Worm (Caenorhabditis elegans): ENCODE results near the gene col-123.

The col-123 gene

DNA sequence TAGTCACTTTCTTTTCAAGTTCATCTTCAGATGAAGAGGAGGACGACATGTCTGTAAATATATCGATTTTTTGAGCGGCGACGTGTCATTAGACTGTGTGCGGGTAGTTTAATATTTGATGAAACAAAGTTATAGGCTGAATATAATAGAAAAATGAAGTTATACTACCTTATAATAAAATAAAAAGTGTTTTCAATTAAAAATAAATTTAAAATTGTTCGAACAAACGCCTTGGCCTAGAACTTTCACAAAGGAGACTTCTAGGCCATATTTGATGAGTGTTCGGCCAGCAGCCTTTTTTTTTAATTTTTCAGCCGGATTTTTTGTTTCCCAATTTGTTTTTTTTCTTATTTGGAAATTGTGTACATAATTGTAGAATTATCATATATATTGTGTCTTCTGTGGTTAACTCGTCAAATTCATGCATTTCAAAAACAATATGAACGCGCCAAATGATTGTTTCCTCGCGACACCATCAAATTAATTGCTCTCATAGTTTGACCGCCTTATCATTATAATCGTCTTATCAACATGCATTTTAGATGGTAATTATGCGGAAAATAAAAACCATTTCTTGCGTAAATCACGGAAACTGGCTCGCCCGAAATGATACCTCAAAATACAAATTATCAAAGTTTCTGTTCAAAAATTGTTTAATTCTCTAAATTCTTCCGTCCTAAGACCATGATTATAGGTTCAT is 24.3 kb upstream of the col-123 start, which contains the start of gene T13F2.2 (continued):
- TF ChIP-seq nhr-102 (tag; optimal IDR thresholded peaks at IDR 0.05) (no peak), tra-1 (GFP tag; IDR thresholded peaks at IDR 0.05) (no peak), snpc-1.2 (GFP tag; IDR thresholded peaks at IDR 0.05) (no peak), zip-11 (GFP tag; IDR thresholded peaks at IDR 0.05) (no peak), ceh-20 (GFP tag; IDR thresholded peaks at IDR 0.05) (no peak), ceh-44 (GFP tag; IDR thresholded peaks at IDR 0.05) (no peak), hlh-11 (tag; optimal IDR thresholded peaks at IDR 0.05) (peak; percentile 59), ztf-11 (tag; optimal IDR thresholded peaks at IDR 0.05) (no peak), daf-19 (GFP tag; conservative IDR thresholded peaks at IDR 0.05) (no peak), snpc-4 (tag; optimal IDR thresholded peaks at IDR 0.05) (no peak), arid-1 (GFP tag; conservative IDR thresholded peaks at IDR 0.05) (no peak), dpl-1 (GFP tag; optimal IDR thresholded peaks at IDR 0.05) (peak; percentile 23), ZK337.2 (GFP tag; IDR thresholded peaks at IDR 0.05) (no peak), zip-2 (tag; optimal IDR thresholded peaks at IDR 0.05) (no peak), daf-12 (tag; optimal IDR thresholded peaks at IDR 0.05) (no peak), lin-38 (GFP tag; IDR thresholded peaks at IDR 0.05) (0 out of 2 replicates have a peak, but pooled peaks have one; percentile 16), nhr-42 (GFP tag; IDR thresholded peaks at IDR 0.05) (no peak), hmg-1.1 (GFP tag; IDR thresholded peaks at IDR 0.05) (no peak), spr-3 (GFP tag; optimal IDR thresholded peaks at IDR 0.05) (no peak), egl-27 (tag; optimal IDR thresholded peaks at IDR 0.05) (no peak), pha-4 (GFP tag; IDR thresholded peaks at IDR 0.05) (no peak), pha-4 (tag; optimal IDR thresholded peaks at IDR 0.05) (no peak), ceh-82 (tag; optimal IDR thresholded peaks at IDR 0.05) (no peak), zfp-3 (GFP tag; conservative IDR thresholded peaks at IDR 0.05) (no peak), lin-1 (GFP tag; IDR thresholded peaks at IDR 0.05) (no peak), nhr-77 (tag; optimal IDR thresholded peaks at IDR 0.05) (peak; percentile 11), pqm-1 (tag; optimal IDR thresholded peaks at IDR 0.05) (peak; percentile 86), unc-62 (GFP tag; optimal IDR thresholded peaks at IDR 0.05 in 1 of 2) (peak in 1 of 2 experiments; percentile 2), unc-62 (tag; optimal IDR thresholded peaks at IDR 0.05) (no peak), lin-39 (tag; optimal IDR thresholded peaks at IDR 0.05) (no peak)

DNA sequence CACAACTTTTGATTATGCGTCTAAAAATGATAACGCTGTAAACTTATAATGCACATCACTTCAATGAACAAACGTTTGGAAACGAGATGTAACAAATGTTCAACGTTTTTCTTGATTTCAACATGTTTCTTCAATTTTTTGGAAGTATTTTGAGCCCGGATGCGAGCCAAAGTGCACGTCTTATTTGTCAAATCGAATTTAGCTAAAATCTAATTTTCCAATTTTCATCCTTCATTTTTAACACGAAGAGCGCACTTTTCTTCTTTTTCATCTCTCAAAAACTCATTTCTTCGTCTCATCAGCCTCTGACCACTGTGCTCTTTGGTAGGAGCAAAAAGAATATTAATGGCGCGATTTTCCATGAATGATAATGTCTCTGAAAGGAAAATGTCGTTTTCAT is 23.4 kb upstream of the col-123 start:
- TF ChIP-seq sdz-12 (GFP tag; optimal IDR thresholded peaks at IDR 0.05) (no peak), hlh-30 (tag; optimal IDR thresholded peaks at IDR 0.05; ENCODE audit: insufficient read depth) (peak; percentile 27), madf-9 (GFP tag; conservative IDR thresholded peaks at IDR 0.05) (no peak), daf-16 (GFP tag; optimal IDR thresholded peaks at IDR 0.05) (no peak), daf-16 (tag; optimal IDR thresholded peaks at IDR 0.05) (peak; percentile 32), ctbp-1 (GFP tag; IDR thresholded peaks at IDR 0.05) (peak; percentile 61; the same call in 1 of the 2 replicates), mes-2 (tag; optimal IDR thresholded peaks at IDR 0.05; ENCODE audit: poor library complexity, severe bottlenecking) (peak; percentile 4), ces-1 (GFP tag; optimal IDR thresholded peaks at IDR 0.05) (peak; percentile 92), skn-1 (tag; optimal IDR thresholded peaks at IDR 0.05) (no peak), T26A8.4 (GFP tag; IDR thresholded peaks at IDR 0.05) (no peak), nhr-6 (tag; optimal IDR thresholded peaks at IDR 0.05) (no peak), dmd-6 (GFP tag; IDR thresholded peaks at IDR 0.05) (0 out of 2 replicates have a peak, but pooled peaks have one; percentile 37)
